Worm (Caenorhabditis elegans) whole organism, L3 larva: ENCODE data around the gene C55A6.6.

Experiments
- R02D3.7 ChIP-seq: fragments of 150-350 bp; optimal IDR thresholded peaks from 2 replicates; lab custom pipeline; 2014; ENCODE audit warnings: missing biosample characterization, missing genetic modification characterization
- ZK546.5 ChIP-seq: sonication (generic microtip); optimal IDR thresholded peaks from 2 replicates; lab custom pipeline; 2017; ENCODE audit warnings: missing biosample characterization, missing genetic modification characterization
- aly-2 ChIP-seq: fragments of 150-350 bp; optimal IDR thresholded peaks from 2 replicates; lab custom pipeline; 2014; ENCODE audit warnings: missing biosample characterization, missing genetic modification characterization
- ceh-16 ChIP-seq: sonication (generic microtip); optimal IDR thresholded peaks from 2 replicates; lab custom pipeline; 2017; ENCODE audit warnings: missing biosample characterization, missing genetic modification characterization
- egl-27 ChIP-seq: sonication (generic microtip); optimal IDR thresholded peaks from 4 replicates; lab custom pipeline; 2017; ENCODE audit warnings: missing biosample characterization, missing genetic modification reagents, missing genetic modification characterization
- elt-1 ChIP-seq: fragments of 150-350 bp; optimal IDR thresholded peaks from 2 replicates; lab custom pipeline; 2014; ENCODE audit warnings: missing biosample characterization, missing genetic modification characterization
- elt-2 ChIP-seq: sonication (generic microtip); optimal IDR thresholded peaks from 2 replicates; lab custom pipeline; 2016; ENCODE audit warnings: missing genetic modification reagents, mild to moderate bottlenecking, missing genetic modification characterization, missing compliant biosample characterization
- fkh-10 ChIP-seq: sonication (generic microtip); optimal IDR thresholded peaks from 2 replicates; lab custom pipeline; 2017; ENCODE audit warnings: missing biosample characterization, missing genetic modification reagents, missing genetic modification characterization
- hmg-11 ChIP-seq: sonication (generic microtip); optimal IDR thresholded peaks from 2 replicates; lab custom pipeline; 2016; ENCODE audit warnings: missing genetic modification characterization, missing compliant biosample characterization
- jun-1 ChIP-seq: fragments of 150-350 bp; optimal IDR thresholded peaks from 2 replicates; lab custom pipeline; 2014; ENCODE audit warnings: missing biosample characterization, missing genetic modification reagents, missing genetic modification characterization
- lin-39 ChIP-seq: fragments of 150-350 bp; optimal IDR thresholded peaks from 2 replicates; lab custom pipeline; 2018; ENCODE audit warnings: missing biosample characterization, missing genetic modification reagents, missing genetic modification characterization
- lsy-12 ChIP-seq: sonication (generic microtip); optimal IDR thresholded peaks from 2 replicates; lab custom pipeline; 2016; ENCODE audit warnings: mild to moderate bottlenecking, missing genetic modification characterization, missing compliant biosample characterization
- mml-1 ChIP-seq: fragments of 150-350 bp; sonication (generic microtip); optimal IDR thresholded peaks from 3 replicates; lab custom pipeline; 2014; ENCODE audit warnings: missing biosample characterization, missing genetic modification characterization
- nhr-11 ChIP-seq: fragments of 150-350 bp; optimal IDR thresholded peaks from 2 replicates; lab custom pipeline; 2014; ENCODE audit warnings: missing biosample characterization, missing genetic modification characterization
- nhr-23 ChIP-seq: fragments of 150-350 bp; optimal IDR thresholded peaks from 2 replicates; lab custom pipeline; 2014; ENCODE audit warnings: missing biosample characterization, missing genetic modification reagents, missing genetic modification characterization
- nhr-28 ChIP-seq: fragments of 150-350 bp; optimal IDR thresholded peaks from 2 replicates; lab custom pipeline; 2014; ENCODE audit warnings: missing biosample characterization, missing genetic modification characterization
- nhr-43 ChIP-seq: sonication (generic microtip); optimal IDR thresholded peaks from 2 replicates; lab custom pipeline; 2016; ENCODE audit warnings: mild to moderate bottlenecking, missing genetic modification characterization, missing compliant biosample characterization; ENCODE audit not compliant: poor library complexity, severe bottlenecking
- nhr-67 ChIP-seq: fragments of 150-350 bp; optimal IDR thresholded peaks from 2 replicates; lab custom pipeline; 2014; ENCODE audit warnings: missing biosample characterization, missing genetic modification characterization
- pha-4 ChIP-seq: fragments of 150-350 bp; optimal IDR thresholded peaks from 2 replicates; lab custom pipeline; 2014; ENCODE audit warnings: missing biosample characterization, missing genetic modification reagents, missing genetic modification characterization
- pqm-1 ChIP-seq: fragments of 150-350 bp; optimal IDR thresholded peaks from 2 replicates; lab custom pipeline; 2017; ENCODE audit warnings: missing biosample characterization, missing genetic modification characterization, inconsistent platforms
- skn-1 ChIP-seq: fragments of 150-350 bp; optimal IDR thresholded peaks from 2 replicates; lab custom pipeline; 2014; ENCODE audit warnings: missing biosample characterization, missing genetic modification characterization
- tbx-2 ChIP-seq: sonication (generic microtip); optimal IDR thresholded peaks from 2 replicates; lab custom pipeline; 2016; ENCODE audit warnings: mild to moderate bottlenecking, missing genetic modification characterization, missing compliant biosample characterization
- unc-39 ChIP-seq: sonication (generic microtip); optimal IDR thresholded peaks from 4 replicates; lab custom pipeline; 2017; ENCODE audit warnings: missing biosample characterization, missing genetic modification characterization
- zag-1 ChIP-seq: fragments of 150-350 bp; optimal IDR thresholded peaks from 2 replicates; lab custom pipeline; 2014; ENCODE audit warnings: missing biosample characterization, missing genetic modification characterization
- ztf-11 ChIP-seq: fragments of 150-350 bp; optimal IDR thresholded peaks from 2 replicates; lab custom pipeline; 2014; ENCODE audit warnings: missing biosample characterization, missing genetic modification characterization
- ztf-4 ChIP-seq: fragments of 150-350 bp; optimal IDR thresholded peaks from 2 replicates; lab custom pipeline; 2014; ENCODE audit warnings: missing biosample characterization, missing genetic modification characterization

C55A6.6 gene

DNA sequence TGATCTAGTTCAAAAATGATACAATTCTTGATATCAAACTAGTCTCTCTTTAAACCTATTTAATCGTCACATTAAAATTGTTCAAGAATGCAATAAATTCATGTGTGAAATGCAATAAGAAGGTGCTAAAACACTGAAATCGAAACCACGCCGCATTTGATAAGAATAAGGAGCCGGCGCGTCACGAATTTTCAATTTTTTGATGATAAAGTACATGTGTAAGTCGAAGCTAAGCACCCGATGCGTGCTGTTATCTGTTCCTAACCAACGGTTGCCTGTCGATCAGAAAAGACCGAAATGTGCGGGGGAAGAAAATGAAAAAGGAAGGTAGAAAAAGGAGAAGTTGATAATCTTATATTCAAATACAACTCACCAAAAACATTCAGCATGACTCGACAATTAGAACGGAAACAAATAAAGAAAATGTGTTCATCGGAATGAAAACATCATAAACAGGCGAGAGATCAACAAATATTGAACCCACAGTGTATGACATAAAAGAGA is 44.3 kb downstream of the C55A6.6 start, which contains the start of gene aat-6:
aat-6 (minus strand) TSS at position 454 of the 504 bp plus-strand sequence.
- TF ChIP-seq ceh-16, result no peak
- TF ChIP-seq nhr-67, result no peak
- no peak for TF ChIP-seq lin-39 (tag; lab: Kevin White, UChicago)
- no peak for TF ChIP-seq mml-1 (tag; lab: Kevin White, UChicago)
- no peak for TF ChIP-seq fkh-10 (GFP tag; lab: Kevin White, UChicago)
- TF ChIP-seq zag-1 (tag; lab: Kevin White, UChicago), result no peak
- no peak for TF ChIP-seq egl-27 (tag; lab: Kevin White, UChicago)
- TF ChIP-seq pha-4 (tag; lab: Kevin White, UChicago), result no peak
- TF ChIP-seq hmg-11 (tag; lab: Kevin White, UChicago), result no peak
- no peak for TF ChIP-seq elt-1 (tag; lab: Kevin White, UChicago)
- no peak for TF ChIP-seq nhr-28 (tag; lab: Kevin White, UChicago)
- TF ChIP-seq unc-39 (tag; lab: Kevin White, UChicago), result no peak
- peak; percentile 86 for TF ChIP-seq pqm-1
- no peak for TF ChIP-seq ZK546.5 (tag; lab: Kevin White, UChicago)
- no peak for TF ChIP-seq ztf-4 (tag; lab: Kevin White, UChicago)
- TF ChIP-seq elt-2 (tag; lab: Kevin White, UChicago), result peak; percentile 97
- no peak for TF ChIP-seq nhr-43 (tag; lab: Kevin White, UChicago)
- TF ChIP-seq R02D3.7 (tag; lab: Kevin White, UChicago), result no peak
- no peak for TF ChIP-seq skn-1 (tag; lab: Kevin White, UChicago)
- TF ChIP-seq lsy-12 (tag; lab: Kevin White, UChicago), result no peak
- TF ChIP-seq nhr-23 (tag; lab: Kevin White, UChicago), result no peak
- no peak for TF ChIP-seq tbx-2 (tag; lab: Kevin White, UChicago)
- TF ChIP-seq jun-1 (tag; lab: Kevin White, UChicago), result peak; percentile 37
- no peak for TF ChIP-seq aly-2 (tag; lab: Kevin White, UChicago)
- no peak for TF ChIP-seq nhr-11 (tag; lab: Kevin White, UChicago)
- TF ChIP-seq ztf-11 (tag; lab: Kevin White, UChicago), result no peak
- TF ChIP-seq, all 47 proteins: peak for 3
